Fruit fly (Drosophila melanogaster): ENCODE data around the gene Bub3.

Bub3 gene

DNA sequence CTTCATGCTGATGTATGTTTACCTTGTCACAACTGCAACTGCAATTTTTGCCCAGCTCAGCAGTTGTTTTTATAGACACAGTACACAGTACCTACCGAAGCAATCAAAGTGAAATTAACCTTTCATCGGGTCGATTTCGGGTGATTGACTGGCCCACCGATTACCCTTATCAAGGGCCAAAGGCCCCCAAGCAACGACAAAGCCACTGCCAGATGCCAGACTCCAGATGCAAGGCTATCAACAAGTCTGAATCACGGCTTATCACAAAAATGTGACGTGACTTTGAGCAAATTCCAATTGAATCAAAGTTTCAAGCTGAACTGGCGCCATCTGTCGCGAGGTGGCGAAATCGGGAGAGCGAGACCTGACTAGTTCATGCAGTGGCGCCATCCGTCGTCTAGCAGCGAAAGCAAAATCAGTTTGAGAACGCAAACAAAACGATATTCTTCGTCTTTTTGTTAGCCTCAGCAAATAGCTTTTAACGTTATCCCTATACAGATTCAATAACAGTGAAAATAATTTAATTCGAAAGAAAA is 41.6 kb upstream of the Bub3 start, which contains the start of gene Obp99b (continued):
- 0 out of 2 replicates have a peak, but pooled peaks have one; percentile 46 for TF ChIP-seq wdn (GFP tag; IDR thresholded peaks at IDR 0.05)
- peak; percentile 39 for TF ChIP-seq Max (GFP tag; optimal IDR thresholded peaks at IDR 0.05)
- TF ChIP-seq MESR4 (GFP tag; optimal IDR thresholded peaks at IDR 0.05), result peak; percentile 22
- TF ChIP-seq E2f2 (GFP tag; IDR thresholded peaks at IDR 0.05), result peak; percentile 40; the same call in 1 of the 2 replicates
- TF ChIP-seq CG11560 (tag; IDR thresholded peaks at IDR 0.05), result 0 out of 3 replicates have a peak, but pooled peaks have one; percentile 54
- peak; percentile 74; the same call in 1 of the 2 replicates for TF ChIP-seq CG5953 (GFP tag; IDR thresholded peaks at IDR 0.05)
- peak; percentile 71 for TF ChIP-seq CG2202 (tag; optimal IDR thresholded peaks at IDR 0.05)
- TF ChIP-seq CG6683 (GFP tag; optimal IDR thresholded peaks at IDR 0.05), result no peak
- TF ChIP-seq CG6813 (GFP tag; optimal IDR thresholded peaks at IDR 0.05), result peak; percentile 82
- TF ChIP-seq ftz-f1 (GFP tag; optimal IDR thresholded peaks at IDR 0.05), result peak; percentile 5
- TF ChIP-seq jing (GFP tag; optimal IDR thresholded peaks at IDR 0.05), result peak; percentile 76
- peak; percentile 76 for TF ChIP-seq Drgx (GFP tag; IDR thresholded peaks at IDR 0.05)
- TF ChIP-seq stc (GFP tag; IDR thresholded peaks at IDR 0.05), result peak; percentile 77
- TF ChIP-seq CG4282 (GFP tag; optimal IDR thresholded peaks at IDR 0.05), result peak; percentile 14
- no peak for TF ChIP-seq pan (optimal IDR thresholded peaks at IDR 0.05)
- peak in 1 of 2 experiments; percentile 84 for TF ChIP-seq pan (GFP tag; optimal IDR thresholded peaks at IDR 0.05 in 1 of 2, IDR thresholded peaks at IDR 0.05 in 1 of 2)
- TF ChIP-seq CG7963 (GFP tag; IDR thresholded peaks at IDR 0.05; ENCODE audit: partially characterized antibody), result no peak
- peak; percentile 52 for TF ChIP-seq jumu (GFP tag; optimal IDR thresholded peaks at IDR 0.05)
- TF ChIP-seq fd3F (GFP tag; optimal IDR thresholded peaks at IDR 0.05), result peak; percentile 43
- TF ChIP-seq ems (GFP tag; optimal IDR thresholded peaks at IDR 0.05), result peak; percentile 64
- no peak for TF ChIP-seq Bgb (GFP tag; IDR thresholded peaks at IDR 0.05; ENCODE audit: partially characterized antibody)
- no peak for TF ChIP-seq nerfin-2 (GFP tag; IDR thresholded peaks at IDR 0.05; ENCODE audit: partially characterized antibody)
- TF ChIP-seq CG14860 (GFP tag; IDR thresholded peaks at IDR 0.05; ENCODE audit: partially characterized antibody), result no peak
- peak; percentile 79 for TF ChIP-seq BtbVII (GFP tag; optimal IDR thresholded peaks at IDR 0.05)
- TF ChIP-seq Taf1 (GFP tag; IDR thresholded peaks at IDR 0.05), result no peak
- peak; percentile 42 for TF ChIP-seq CG3065 (GFP tag; optimal IDR thresholded peaks at IDR 0.05)
- TF ChIP-seq CG9932 (GFP tag; IDR thresholded peaks at IDR 0.05), result peak; percentile 74
- TF ChIP-seq sc (optimal IDR thresholded peaks at IDR 0.05), result no peak
- TF ChIP-seq sc (GFP tag; optimal IDR thresholded peaks at IDR 0.05), result peak; percentile 80
- peak; percentile 24 for TF ChIP-seq HmgZ (tag; optimal IDR thresholded peaks at IDR 0.05)
- TF ChIP-seq CG17186 (GFP tag; optimal IDR thresholded peaks at IDR 0.05), result peak; percentile 85
- no peak for TF ChIP-seq psq (GFP tag; optimal IDR thresholded peaks at IDR 0.05)
- no peak for TF ChIP-seq pita (GFP tag; optimal IDR thresholded peaks at IDR 0.05)
- TF ChIP-seq zfh1 (GFP tag; IDR thresholded peaks at IDR 0.05), result peak; percentile 86
- TF ChIP-seq unc-4 (GFP tag; IDR thresholded peaks at IDR 0.05; ENCODE audit: partially characterized antibody), result no peak
- no peak for TF ChIP-seq Abd-B (GFP tag; optimal IDR thresholded peaks at IDR 0.05)
- peak; percentile 51 for TF ChIP-seq TFAM (GFP tag; optimal IDR thresholded peaks at IDR 0.05)
- peak; percentile 69; the same call in 2 of the 3 replicates for TF ChIP-seq CG11695 (GFP tag; IDR thresholded peaks at IDR 0.05)
- TF ChIP-seq hb (GFP tag; IDR thresholded peaks at IDR 0.05; ENCODE audit: partially characterized antibody), result no peak
- TF ChIP-seq crol (GFP tag; IDR thresholded peaks at IDR 0.05), result 0 out of 2 replicates have a peak, but pooled peaks have one; percentile 28
- TF ChIP-seq dm (GFP tag; optimal IDR thresholded peaks at IDR 0.05), result peak; percentile 70
- TF ChIP-seq CG2116 (GFP tag; optimal IDR thresholded peaks at IDR 0.05), result peak; percentile 23
- peak; percentile 46 for TF ChIP-seq CG10654 (GFP tag; optimal IDR thresholded peaks at IDR 0.05)
- TF ChIP-seq CG4404 (GFP tag; IDR thresholded peaks at IDR 0.05), result peak; percentile 53
- TF ChIP-seq CG7987 (GFP tag; optimal IDR thresholded peaks at IDR 0.05), result peak; percentile 88
- TF ChIP-seq dysf (GFP tag; IDR thresholded peaks at IDR 0.05), result peak; percentile 80
- TF ChIP-seq slp2 (GFP tag; optimal IDR thresholded peaks at IDR 0.05), result peak; percentile 79
- no peak for TF ChIP-seq ab (GFP tag; optimal IDR thresholded peaks at IDR 0.05)
- TF ChIP-seq CG8281 (tag; optimal IDR thresholded peaks at IDR 0.05), result peak; percentile 64
- no peak for TF ChIP-seq exex (tag; optimal IDR thresholded peaks at IDR 0.05)
